Fruit fly (Drosophila melanogaster) whole organism, prepupa: Measurements from ENCODE around the gene Taf12.

Experiments used
- CG10631 ChIP-seq: fragments of 200-800 bp; sonication (Bioruptor generic); optimal IDR thresholded peaks from 2 replicates; lab custom pipeline; 2016; ENCODE audit warnings: missing biosample characterization, missing genetic modification characterization
- CG11294 ChIP-seq: fragments of 200-800 bp; sonication (Bioruptor generic); IDR thresholded peaks from 2 replicates; pipeline ENCODE4 v1.3.6; 2022; ENCODE audit warnings: missing biosample characterization, missing genetic modification characterization
- CG31627 ChIP-seq: fragments of 200-800 bp; sonication (Bioruptor generic); optimal IDR thresholded peaks from 3 replicates; lab custom pipeline; 2016; ENCODE audit warnings: missing biosample characterization, missing genetic modification characterization
- CG4318 ChIP-seq: fragments of 200-800 bp; sonication (Bioruptor generic); optimal IDR thresholded peaks from 3 replicates; lab custom pipeline; 2017; ENCODE audit warnings: missing biosample characterization, mild to moderate bottlenecking, missing genetic modification characterization
- CG6854 ChIP-seq: fragments of 200-800 bp; sonication (Bioruptor generic); optimal IDR thresholded peaks from 2 replicates; lab custom pipeline; 2017; ENCODE audit warnings: missing biosample characterization, mild to moderate bottlenecking, missing genetic modification characterization
- CG8632 ChIP-seq: fragments of 200-800 bp; sonication (Bioruptor generic); optimal IDR thresholded peaks from 3 replicates; lab custom pipeline; 2016; ENCODE audit warnings: missing biosample characterization, missing genetic modification characterization
- CG9139 ChIP-seq: fragments of 200-800 bp; sonication (Bioruptor generic); optimal IDR thresholded peaks from 3 replicates; lab custom pipeline; 2017; ENCODE audit warnings: missing biosample characterization, mild to moderate bottlenecking, missing genetic modification characterization
- Eip78C ChIP-seq: fragments of 200-800 bp; sonication (Bioruptor generic); peaks from one replicate; lab custom pipeline; 2016; ENCODE audit warnings: missing biosample characterization, missing genetic modification characterization
- Gug ChIP-seq: fragments of 200-800 bp; sonication (Bioruptor generic); IDR thresholded peaks from 2 replicates; pipeline ENCODE4 v1.3.6; 2022; ENCODE audit warnings: missing biosample characterization, missing genetic modification characterization
- Sox102F ChIP-seq: fragments of 200-800 bp; sonication (Bioruptor generic); optimal IDR thresholded peaks from 2 replicates; lab custom pipeline; 2016; ENCODE audit warnings: missing biosample characterization, mild to moderate bottlenecking, missing genetic modification characterization
- Sox14 ChIP-seq: fragments of 200-800 bp; sonication (Bioruptor generic); optimal IDR thresholded peaks from 3 replicates; lab custom pipeline; 2016; ENCODE audit warnings: missing biosample characterization, missing genetic modification characterization
- fd85E ChIP-seq: fragments of 200-800 bp; sonication (Bioruptor generic); optimal IDR thresholded peaks from 3 replicates; lab custom pipeline; 2016; ENCODE audit warnings: missing biosample characterization, missing genetic modification characterization
- spab ChIP-seq: fragments of 200-800 bp; sonication (Bioruptor generic); optimal IDR thresholded peaks from 2 replicates; lab custom pipeline; 2017; ENCODE audit warnings: missing biosample characterization, mild to moderate bottlenecking, missing genetic modification characterization, missing genetic modification reagents
- topi ChIP-seq: fragments of 200-800 bp; sonication (Bioruptor generic); optimal IDR thresholded peaks from 3 replicates; lab custom pipeline; 2016; ENCODE audit warnings: missing biosample characterization, missing genetic modification characterization

dm6 chr3R:11637586-11637985 lies 41.9 kb downstream of the Taf12 start:
- TF ChIP-seq CG8632 (GFP tag; lab: Kevin White, UChicago) (no peak), fd85E (no peak), Sox102F (GFP tag; lab: Kevin White, UChicago) (no peak), CG6854 (GFP tag; lab: Kevin White, UChicago) (no peak), Sox14 (GFP tag; lab: Kevin White, UChicago) (no peak), CG11294 (GFP tag; lab: Robert Waterston, UW) (no peak), spab (GFP tag; lab: Kevin White, UChicago) (no peak), CG9139 (GFP tag; lab: Kevin White, UChicago) (no peak), CG10631 (GFP tag; lab: Kevin White, UChicago) (no peak), Gug (no peak), Eip78C (GFP tag; lab: Kevin White, UChicago) (no peak), topi (GFP tag; lab: Kevin White, UChicago) (no peak), CG31627 (no peak), CG4318 (GFP tag; lab: Kevin White, UChicago) (no peak)
